Fruit fly (Drosophila melanogaster) whole organism, pupa: ENCODE results near the gene CG11380.

Experiments
- CG15710 ChIP-seq: fragments of 200-800 bp; sonication (Bioruptor generic); optimal IDR thresholded peaks from 2 replicates; lab custom pipeline; 2018; ENCODE audit warnings: missing biosample characterization, mild to moderate bottlenecking, missing genetic modification characterization, moderate library complexity
- CG9948 ChIP-seq: fragments of 200-800 bp; sonication (Bioruptor generic); optimal IDR thresholded peaks from 2 replicates; lab custom pipeline; 2018; ENCODE audit warnings: missing biosample characterization, mild to moderate bottlenecking, missing genetic modification characterization, moderate library complexity
- Pif1A ChIP-seq: fragments of 200-800 bp; sonication (Bioruptor generic); optimal IDR thresholded peaks from 3 replicates; lab custom pipeline; 2016; ENCODE audit warnings: missing biosample characterization, missing genetic modification characterization
- Pif1B ChIP-seq: fragments of 200-800 bp; sonication (Bioruptor generic); optimal IDR thresholded peaks from 3 replicates; lab custom pipeline; 2016; ENCODE audit warnings: missing biosample characterization, missing genetic modification characterization
- Snoo ChIP-seq: fragments of 200-800 bp; sonication (Bioruptor generic); optimal IDR thresholded peaks from 3 replicates; lab custom pipeline; 2017; ENCODE audit warnings: missing biosample characterization, mild to moderate bottlenecking, missing genetic modification characterization, inconsistent platforms
- fd96Ca ChIP-seq: fragments of 200-800 bp; sonication (Bioruptor generic); IDR thresholded peaks from 3 replicates; pipeline ENCODE4 v1.3.6; 2022; ENCODE audit warnings: missing biosample characterization, missing genetic modification characterization
- gl ChIP-seq: fragments of 200-800 bp; sonication (Bioruptor generic); optimal IDR thresholded peaks from 2 replicates; lab custom pipeline; 2018; ENCODE audit warnings: missing biosample characterization, mild to moderate bottlenecking, missing genetic modification characterization

dm6 chrX:1225859-1226258 is 34.8 kb downstream of the CG11380 start:
- TF ChIP-seq CG15710 (tag; lab: Kevin White, UChicago) (no peak), Pif1B (no peak), fd96Ca (no peak), CG9948 (tag; lab: Kevin White, UChicago) (no peak), Snoo (tag; lab: Kevin White, UChicago) (no peak), gl (no peak), Pif1A (GFP tag; lab: Kevin White, UChicago) (no peak)
